Fruit fly (Drosophila melanogaster): ENCODE data around the gene Chrac-16.

DNA sequence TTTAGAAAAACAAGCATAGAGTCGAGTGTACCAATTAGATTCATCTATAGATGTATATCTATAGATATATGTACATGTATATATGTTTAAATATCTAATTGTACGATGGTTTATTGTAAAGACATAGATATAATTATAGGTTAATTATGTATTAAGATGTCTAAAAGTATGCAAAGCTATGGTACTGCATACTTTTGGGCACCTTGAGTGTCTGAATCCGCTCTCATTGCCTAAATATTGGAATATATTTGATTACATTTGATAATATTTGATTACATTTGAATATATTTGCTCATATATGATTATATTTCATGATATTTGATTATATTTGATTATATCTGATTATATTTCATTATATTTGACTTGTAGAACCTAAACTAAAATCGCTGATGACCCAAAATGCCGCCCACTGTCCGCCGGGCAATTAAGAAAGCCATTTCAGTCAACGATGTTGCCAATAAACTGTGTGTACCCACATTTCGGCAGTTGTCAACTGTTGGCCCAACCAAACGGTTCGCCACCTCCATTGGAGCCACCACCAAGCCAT lies 14.4 kb upstream of the Chrac-16 start, which contains the start of gene Cyp318a1:
- TF ChIP-seq cnc (optimal IDR thresholded peaks at IDR 0.05) (no peak), Crg-1 (GFP tag; optimal IDR thresholded peaks at IDR 0.05) (no peak), CG11617 (GFP tag; optimal IDR thresholded peaks at IDR 0.05) (no peak), toe (GFP tag; optimal IDR thresholded peaks at IDR 0.05) (no peak), CG7045 (GFP tag; optimal IDR thresholded peaks at IDR 0.05) (no peak), CG5204 (GFP tag; optimal IDR thresholded peaks at IDR 0.05) (no peak)
